Fruit fly (Drosophila melanogaster): ENCODE data around the gene nerfin-2.
A peak's percentile ranks its signal among the peaks of the same experiment; 100 is the strongest.

Gene nerfin-2

dm6 chr3R:10089171-10089664 is 18.3 kb downstream of the nerfin-2 start (continued):
- peak; percentile 55 for TF ChIP-seq Eip93F (GFP tag; optimal IDR thresholded peaks at IDR 0.05)
- TF ChIP-seq Sox15 (GFP tag; optimal IDR thresholded peaks at IDR 0.05): no peak
- TF ChIP-seq CG3919 (GFP tag; optimal IDR thresholded peaks at IDR 0.05): no peak
- TF ChIP-seq Smox (GFP tag; optimal IDR thresholded peaks at IDR 0.05): no peak
- TF ChIP-seq Blimp-1 (GFP tag; optimal IDR thresholded peaks at IDR 0.05): peak; percentile 75
- peak; percentile 6 for TF ChIP-seq CG7368 (GFP tag; optimal IDR thresholded peaks at IDR 0.05)
- TF ChIP-seq CG8632 (GFP tag; optimal IDR thresholded peaks at IDR 0.05): no peak
- no peak for TF ChIP-seq CG34406 (GFP tag; optimal IDR thresholded peaks at IDR 0.05)

- TF ChIP-seq pdm3 (GFP tag; optimal IDR thresholded peaks at IDR 0.05) (no peak), CG11294 (GFP tag; IDR thresholded peaks at IDR 0.05) (no peak), Hr39 (GFP tag; optimal IDR thresholded peaks at IDR 0.05) (no peak), CG16779 (tag; optimal IDR thresholded peaks at IDR 0.05) (no peak), CG34406 (GFP tag; optimal IDR thresholded peaks at IDR 0.05) (no peak), Eip75B (GFP tag; optimal IDR thresholded peaks at IDR 0.05) (no peak), Eip93F (GFP tag; optimal IDR thresholded peaks at IDR 0.05) (no peak), fd59A (GFP tag; optimal IDR thresholded peaks at IDR 0.05) (no peak), CG6808 (GFP tag; optimal IDR thresholded peaks at IDR 0.05) (no peak), CG4318 (GFP tag; optimal IDR thresholded peaks at IDR 0.05) (no peak), CG9139 (GFP tag; optimal IDR thresholded peaks at IDR 0.05) (no peak), svp (GFP tag) (no peak), CG6276 (GFP tag; optimal IDR thresholded peaks at IDR 0.05) (no peak), CG15336 (GFP tag; IDR thresholded peaks at IDR 0.05) (no peak), eg (GFP tag; IDR thresholded peaks at IDR 0.05) (no peak)
These were observed 20.0 kb downstream of the nerfin-2 start for dm6 chr3R:10090906-10091305.

dm6 chr3R:10091513-10091912 is 20.6 kb downstream of the nerfin-2 start:
- no peak for TF ChIP-seq CG6163 (GFP tag; IDR thresholded peaks at IDR 0.05)
- no peak for TF ChIP-seq Hr38 (GFP tag; optimal IDR thresholded peaks at IDR 0.05)
- no peak for TF ChIP-seq achi (GFP tag; optimal IDR thresholded peaks at IDR 0.05)
- no peak for TF ChIP-seq CG3032 (tag; optimal IDR thresholded peaks at IDR 0.05)
- TF ChIP-seq Smox (GFP tag; optimal IDR thresholded peaks at IDR 0.05): no peak
- TF ChIP-seq CG6854 (GFP tag; optimal IDR thresholded peaks at IDR 0.05): no peak
- TF ChIP-seq CG7368 (GFP tag; optimal IDR thresholded peaks at IDR 0.05): no peak
- TF ChIP-seq CG6808 (GFP tag; optimal IDR thresholded peaks at IDR 0.05): no peak
- TF ChIP-seq Hr4 (GFP tag; optimal IDR thresholded peaks at IDR 0.05): no peak
- TF ChIP-seq eg (GFP tag; IDR thresholded peaks at IDR 0.05): no peak
- no peak for TF ChIP-seq spab (GFP tag; optimal IDR thresholded peaks at IDR 0.05)
- TF ChIP-seq fkh (GFP tag; optimal IDR thresholded peaks at IDR 0.05): no peak
- no peak for TF ChIP-seq CG16779 (tag; optimal IDR thresholded peaks at IDR 0.05)
- TF ChIP-seq Eip93F (GFP tag; optimal IDR thresholded peaks at IDR 0.05): no peak
- no peak for TF ChIP-seq CG4318 (GFP tag; optimal IDR thresholded peaks at IDR 0.05)
- no peak for TF ChIP-seq Sox14 (GFP tag; optimal IDR thresholded peaks at IDR 0.05)
- TF ChIP-seq CG11762 (GFP tag; optimal IDR thresholded peaks at IDR 0.05; ENCODE audit: insufficient read depth): no peak

- TF ChIP-seq acj6 (GFP tag; optimal IDR thresholded peaks at IDR 0.05) (no peak), pdm3 (GFP tag; optimal IDR thresholded peaks at IDR 0.05) (no peak), CG6792 (GFP tag; optimal IDR thresholded peaks at IDR 0.05) (no peak), Sox14 (GFP tag; optimal IDR thresholded peaks at IDR 0.05) (no peak), Eip78C (GFP tag) (peak; percentile 34), svp (GFP tag) (no peak), lz (GFP tag; optimal IDR thresholded peaks at IDR 0.05) (no peak), Ets96B (tag; optimal IDR thresholded peaks at IDR 0.05) (no peak), salr (GFP tag; optimal IDR thresholded peaks at IDR 0.05) (no peak), Sox15 (GFP tag; optimal IDR thresholded peaks at IDR 0.05) (no peak), CG3919 (GFP tag; optimal IDR thresholded peaks at IDR 0.05) (no peak), Met (GFP tag; optimal IDR thresholded peaks at IDR 0.05) (no peak), CG6276 (GFP tag; optimal IDR thresholded peaks at IDR 0.05) (peak; percentile 12), achi (GFP tag; optimal IDR thresholded peaks at IDR 0.05) (no peak), Ets21C (GFP tag; optimal IDR thresholded peaks at IDR 0.05) (no peak), Hr39 (GFP tag; optimal IDR thresholded peaks at IDR 0.05) (no peak), CG6854 (GFP tag; optimal IDR thresholded peaks at IDR 0.05) (no peak), Sox102F (GFP tag; optimal IDR thresholded peaks at IDR 0.05) (no peak), CG6163 (GFP tag; IDR thresholded peaks at IDR 0.05) (no peak), CG4318 (GFP tag; optimal IDR thresholded peaks at IDR 0.05) (no peak), esn (GFP tag; optimal IDR thresholded peaks at IDR 0.05) (no peak), Lpt (GFP tag; optimal IDR thresholded peaks at IDR 0.05) (no peak), fkh (GFP tag; optimal IDR thresholded peaks at IDR 0.05) (peak; percentile 38), CG9139 (GFP tag; optimal IDR thresholded peaks at IDR 0.05) (no peak), Eip93F (GFP tag; optimal IDR thresholded peaks at IDR 0.05) (no peak), fd59A (GFP tag; optimal IDR thresholded peaks at IDR 0.05) (no peak), net (GFP tag; optimal IDR thresholded peaks at IDR 0.05) (peak; percentile 3)
These were observed 22.5 kb downstream of the nerfin-2 start for dm6 chr3R:10093252-10094030.

All from whole organism, prepupa.